Fruit fly (Drosophila melanogaster): ENCODE measurements around the gene CG43078.

dm6 chr3L:8628964-8629363, 52.4 kb downstream of the CG43078 start:
- TF ChIP-seq CG31627 (GFP tag; optimal IDR thresholded peaks at IDR 0.05) (no peak), CG8632 (GFP tag; optimal IDR thresholded peaks at IDR 0.05) (no peak), cyc (GFP tag; optimal IDR thresholded peaks at IDR 0.05) (no peak), CG6163 (GFP tag; IDR thresholded peaks at IDR 0.05) (peak; percentile 37; the same call in 1 of the 3 replicates), Ets21C (GFP tag; optimal IDR thresholded peaks at IDR 0.05) (no peak), CG6808 (GFP tag; optimal IDR thresholded peaks at IDR 0.05) (no peak), svp (GFP tag) (no peak), OdsH (GFP tag; optimal IDR thresholded peaks at IDR 0.05) (no peak), Smox (GFP tag; optimal IDR thresholded peaks at IDR 0.05) (no peak), Sox102F (GFP tag; optimal IDR thresholded peaks at IDR 0.05) (no peak), CG16779 (tag; optimal IDR thresholded peaks at IDR 0.05) (no peak), CG6792 (GFP tag; optimal IDR thresholded peaks at IDR 0.05) (no peak), Eip75B (GFP tag; optimal IDR thresholded peaks at IDR 0.05) (no peak)

Measured in whole organism, prepupa.